Fruit fly (Drosophila melanogaster): Measurements from ENCODE around the gene ScsbetaA.

ScsbetaA gene

DNA sequence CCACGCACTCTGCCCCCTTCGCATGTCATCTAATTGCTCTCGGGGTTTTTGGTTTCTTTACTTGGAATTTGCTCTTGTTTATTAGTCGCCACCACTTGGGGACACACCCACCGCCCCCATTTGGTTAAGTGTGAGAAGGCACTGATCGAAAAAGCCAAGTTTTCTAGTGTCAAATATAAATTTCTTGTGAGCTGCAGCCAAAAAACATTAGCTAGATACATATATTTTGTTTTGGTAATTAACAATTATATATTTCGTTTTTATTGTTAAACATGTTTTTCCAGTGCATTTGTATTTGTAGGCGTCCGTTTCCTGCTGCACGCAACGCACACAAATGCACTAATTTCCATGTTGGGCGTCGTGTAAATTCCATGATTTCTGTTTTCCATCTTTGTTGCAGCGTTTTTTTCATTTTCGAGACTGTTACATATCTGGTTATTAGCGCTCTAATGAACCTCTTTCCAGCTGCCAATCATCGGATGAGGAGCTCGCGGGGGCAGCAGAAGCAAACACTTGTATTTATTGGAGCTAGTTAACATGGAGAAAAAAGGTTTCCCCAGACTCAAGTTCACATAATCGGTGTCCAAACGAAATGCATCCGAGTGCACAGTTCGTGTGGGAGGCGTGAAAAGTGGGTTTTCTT, 18.3 kb upstream of the ScsbetaA start (continued):
- peak; percentile 78 for TF ChIP-seq Xrp1 (GFP tag; IDR thresholded peaks at IDR 0.05)
- no peak for TF ChIP-seq kah (GFP tag; optimal IDR thresholded peaks at IDR 0.05)
- peak; percentile 34; the same call in 1 of the 3 replicates for TF ChIP-seq sr (GFP tag; IDR thresholded peaks at IDR 0.05)
- TF ChIP-seq phol (tag; optimal IDR thresholded peaks at IDR 0.05): peak; percentile 45
- TF ChIP-seq nerfin-1 (tag; optimal IDR thresholded peaks at IDR 0.05): peak; percentile 1
- peak; percentile 32; the same call in 1 of the 3 replicates for TF ChIP-seq dysf (GFP tag; IDR thresholded peaks at IDR 0.05)
- peak; percentile 65 for TF ChIP-seq dmrt99B (tag; optimal IDR thresholded peaks at IDR 0.05)
- no peak for TF ChIP-seq CG8924 (tag; optimal IDR thresholded peaks at IDR 0.05)
- peak; percentile 43; the same call in 1 of the 2 replicates for TF ChIP-seq CG4730 (GFP tag; IDR thresholded peaks at IDR 0.05)
- no peak for TF ChIP-seq NC2α (GFP tag; optimal IDR thresholded peaks at IDR 0.05)
- TF ChIP-seq ttk (GFP tag; IDR thresholded peaks at IDR 0.05): peak; percentile 63
- TF ChIP-seq grau (tag; optimal IDR thresholded peaks at IDR 0.05): no peak
- peak; percentile 32; the same call in 1 of the 2 replicates for TF ChIP-seq lmd (GFP tag; IDR thresholded peaks at IDR 0.05)
- peak; percentile 2 for TF ChIP-seq CG30403 (GFP tag; optimal IDR thresholded peaks at IDR 0.05)
- TF ChIP-seq CG11504 (tag; optimal IDR thresholded peaks at IDR 0.05): peak; percentile 65
- 0 out of 3 replicates have a peak, but pooled peaks have one; percentile 19 for TF ChIP-seq Mrtf (GFP tag; IDR thresholded peaks at IDR 0.05)
- peak in 1 of 3 experiments; percentile 6 for TF ChIP-seq Stat92E (GFP tag; optimal IDR thresholded peaks at IDR 0.05)
- TF ChIP-seq tin (GFP tag; optimal IDR thresholded peaks at IDR 0.05): peak; percentile 34
- TF ChIP-seq lab (GFP tag; optimal IDR thresholded peaks at IDR 0.05): peak; percentile 12
- peak; percentile 29 for TF ChIP-seq Abd-B (GFP tag; optimal IDR thresholded peaks at IDR 0.05)
- peak; percentile 54 for TF ChIP-seq B-H1 (GFP tag; IDR thresholded peaks at IDR 0.05)
- peak; percentile 53 for TF ChIP-seq ind (GFP tag; optimal IDR thresholded peaks at IDR 0.05)
- TF ChIP-seq pan (optimal IDR thresholded peaks at IDR 0.05): no peak
- peak in 1 of 2 experiments; percentile 51 for TF ChIP-seq pan (GFP tag; optimal IDR thresholded peaks at IDR 0.05 in 1 of 2, IDR thresholded peaks at IDR 0.05 in 1 of 2)
- no peak for TF ChIP-seq CG3407 (GFP tag; optimal IDR thresholded peaks at IDR 0.05)
- peak; percentile 74 for TF ChIP-seq CG10979 (tag; optimal IDR thresholded peaks at IDR 0.05)
- peak; percentile 74 for TF ChIP-seq CG6689 (GFP tag; IDR thresholded peaks at IDR 0.05)
- no peak for TF ChIP-seq CG10959 (GFP tag; IDR thresholded peaks at IDR 0.05)
- 0 out of 3 replicates have a peak, but pooled peaks have one; percentile 26 for TF ChIP-seq CG11093 (GFP tag; IDR thresholded peaks at IDR 0.05)
- no peak for TF ChIP-seq CG17912 (GFP tag; optimal IDR thresholded peaks at IDR 0.05)
- no peak for TF ChIP-seq CG1024 (GFP tag; IDR thresholded peaks at IDR 0.05)
- TF ChIP-seq vvl (GFP tag; IDR thresholded peaks at IDR 0.05): peak; percentile 79
- TF ChIP-seq Asciz (GFP tag; optimal IDR thresholded peaks at IDR 0.05): peak; percentile 35
- peak; percentile 24 for TF ChIP-seq Spps (tag; optimal IDR thresholded peaks at IDR 0.05)
- TF ChIP-seq Ets65A (GFP tag): peak; percentile 89
- no peak for TF ChIP-seq CG13287 (GFP tag; IDR thresholded peaks at IDR 0.05; ENCODE audit: partially characterized antibody)
- peak; percentile 59 for TF ChIP-seq CG2678 (tag; optimal IDR thresholded peaks at IDR 0.05)
- TF ChIP-seq H15 (GFP tag; IDR thresholded peaks at IDR 0.05): 0 out of 3 replicates have a peak, but pooled peaks have one; percentile 7
- TF ChIP-seq bab2 (GFP tag; optimal IDR thresholded peaks at IDR 0.05): peak; percentile 53
- TF ChIP-seq ssp (GFP tag; IDR thresholded peaks at IDR 0.05): peak; percentile 34; the same call in 1 of the 2 replicates
- no peak for TF ChIP-seq CG4707 (GFP tag; optimal IDR thresholded peaks at IDR 0.05)
- peak; percentile 76 for TF ChIP-seq ara (GFP tag; IDR thresholded peaks at IDR 0.05)
- TF ChIP-seq nmo (GFP tag; optimal IDR thresholded peaks at IDR 0.05): peak; percentile 65
- TF ChIP-seq CG31441 (GFP tag; IDR thresholded peaks at IDR 0.05): peak; percentile 72
- TF ChIP-seq Side (GFP tag; optimal IDR thresholded peaks at IDR 0.05): peak; percentile 7
- no peak for TF ChIP-seq eve (GFP tag; optimal IDR thresholded peaks at IDR 0.05)
- no peak for TF ChIP-seq scrt (GFP tag; optimal IDR thresholded peaks at IDR 0.05)
- TF ChIP-seq grn (GFP tag; optimal IDR thresholded peaks at IDR 0.05): no peak
- no peak for TF ChIP-seq Ravus (GFP tag; IDR thresholded peaks at IDR 0.05)
- TF ChIP-seq cg (GFP tag; optimal IDR thresholded peaks at IDR 0.05): peak; percentile 4
